Worm (Caenorhabditis elegans): Measurements from ENCODE around the gene jud-4.

ce11 chrX:15309138-15309537 lies 25.2 kb downstream of the jud-4 start, which contains the start of gene nhr-91:
- no peak for TF ChIP-seq ztf-29 (GFP tag; IDR thresholded peaks at IDR 0.05)
- no peak for TF ChIP-seq med-1 (GFP tag; optimal IDR thresholded peaks at IDR 0.05; ENCODE audit: insufficient read depth)
- no peak for TF ChIP-seq klf-2 (GFP tag; conservative IDR thresholded peaks at IDR 0.05)
